Fruit fly (Drosophila melanogaster): ENCODE measurements around the gene BBS8.

BBS8 gene

DNA sequence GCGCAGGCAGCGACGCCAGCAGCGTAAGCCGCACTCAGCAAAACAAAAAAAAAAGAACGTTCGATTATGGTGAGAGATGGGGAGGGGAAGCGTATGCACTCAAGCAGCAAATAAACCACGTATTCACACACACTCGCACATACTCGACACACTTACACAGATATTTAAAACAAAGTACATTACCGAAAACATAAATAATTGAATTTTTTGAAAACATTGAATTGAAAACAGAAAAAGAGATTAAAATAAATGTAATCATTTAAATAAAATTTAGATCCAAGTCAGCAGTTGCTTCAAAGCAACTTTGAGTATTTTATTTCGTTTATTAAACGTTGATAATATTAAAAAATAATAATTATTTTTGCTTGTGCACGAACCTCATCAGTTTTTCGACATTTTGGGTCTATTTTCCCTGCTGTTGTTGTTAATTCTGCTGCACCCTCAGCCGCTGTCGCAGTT, 48.4 kb downstream of the BBS8 start (continued):
- TF ChIP-seq vri (GFP tag; optimal IDR thresholded peaks at IDR 0.05) (no peak), acj6 (GFP tag; optimal IDR thresholded peaks at IDR 0.05) (peak; percentile 65), salr (GFP tag; optimal IDR thresholded peaks at IDR 0.05) (no peak), dac (GFP tag; optimal IDR thresholded peaks at IDR 0.05) (no peak), svp (GFP tag) (peak; percentile 46), OdsH (GFP tag; optimal IDR thresholded peaks at IDR 0.05) (peak; percentile 73), CG9139 (GFP tag; optimal IDR thresholded peaks at IDR 0.05) (peak; percentile 2), CG3919 (GFP tag; optimal IDR thresholded peaks at IDR 0.05) (peak; percentile 43), CG6792 (GFP tag; optimal IDR thresholded peaks at IDR 0.05) (peak; percentile 49), CG10669 (GFP tag; optimal IDR thresholded peaks at IDR 0.05) (peak; percentile 45), spab (GFP tag; optimal IDR thresholded peaks at IDR 0.05) (no peak), Eip93F (GFP tag; optimal IDR thresholded peaks at IDR 0.05) (no peak), ss (GFP tag; optimal IDR thresholded peaks at IDR 0.05) (peak; percentile 48 to 69), Hr38 (GFP tag; optimal IDR thresholded peaks at IDR 0.05) (no peak), Lpt (GFP tag; optimal IDR thresholded peaks at IDR 0.05) (peak; percentile 31), dsx (GFP tag; optimal IDR thresholded peaks at IDR 0.05; ENCODE audit: poor library complexity, severe bottlenecking) (peak; percentile 43), CG3032 (tag; optimal IDR thresholded peaks at IDR 0.05) (peak; percentile 44), eg (GFP tag; IDR thresholded peaks at IDR 0.05) (peak; percentile 79), CG10631 (GFP tag; optimal IDR thresholded peaks at IDR 0.05) (peak; percentile 62), CG4318 (GFP tag; optimal IDR thresholded peaks at IDR 0.05) (peak; percentile 7), cyc (GFP tag; optimal IDR thresholded peaks at IDR 0.05) (peak; percentile 2), net (GFP tag; optimal IDR thresholded peaks at IDR 0.05) (peak; percentile 41), CG7368 (GFP tag; optimal IDR thresholded peaks at IDR 0.05) (peak; percentile 16), CG16779 (tag; optimal IDR thresholded peaks at IDR 0.05) (peak; percentile 54), CG8319 (GFP tag; optimal IDR thresholded peaks at IDR 0.05) (peak; percentile 29), Blimp-1 (GFP tag; optimal IDR thresholded peaks at IDR 0.05) (peak; percentile 49), CG6163 (GFP tag; IDR thresholded peaks at IDR 0.05) (peak; percentile 81; the same call in 2 of the 3 replicates), fkh (GFP tag; optimal IDR thresholded peaks at IDR 0.05) (no peak), CG6276 (GFP tag; optimal IDR thresholded peaks at IDR 0.05) (peak; percentile 65), CG32006 (GFP tag; optimal IDR thresholded peaks at IDR 0.05) (peak; percentile 66), Sox102F (GFP tag; optimal IDR thresholded peaks at IDR 0.05) (peak; percentile 25), Sox15 (GFP tag; optimal IDR thresholded peaks at IDR 0.05) (peak; percentile 33), fd59A (GFP tag; optimal IDR thresholded peaks at IDR 0.05) (peak; percentile 36), Met (GFP tag; optimal IDR thresholded peaks at IDR 0.05) (peak; percentile 46), Ets21C (GFP tag; optimal IDR thresholded peaks at IDR 0.05) (no peak), CG31627 (GFP tag; optimal IDR thresholded peaks at IDR 0.05) (no peak), CG11902 (GFP tag; optimal IDR thresholded peaks at IDR 0.05) (no peak), CG15336 (GFP tag; IDR thresholded peaks at IDR 0.05) (no peak), Sox14 (GFP tag; optimal IDR thresholded peaks at IDR 0.05) (no peak), lz (GFP tag; optimal IDR thresholded peaks at IDR 0.05) (peak; percentile 13)

DNA sequence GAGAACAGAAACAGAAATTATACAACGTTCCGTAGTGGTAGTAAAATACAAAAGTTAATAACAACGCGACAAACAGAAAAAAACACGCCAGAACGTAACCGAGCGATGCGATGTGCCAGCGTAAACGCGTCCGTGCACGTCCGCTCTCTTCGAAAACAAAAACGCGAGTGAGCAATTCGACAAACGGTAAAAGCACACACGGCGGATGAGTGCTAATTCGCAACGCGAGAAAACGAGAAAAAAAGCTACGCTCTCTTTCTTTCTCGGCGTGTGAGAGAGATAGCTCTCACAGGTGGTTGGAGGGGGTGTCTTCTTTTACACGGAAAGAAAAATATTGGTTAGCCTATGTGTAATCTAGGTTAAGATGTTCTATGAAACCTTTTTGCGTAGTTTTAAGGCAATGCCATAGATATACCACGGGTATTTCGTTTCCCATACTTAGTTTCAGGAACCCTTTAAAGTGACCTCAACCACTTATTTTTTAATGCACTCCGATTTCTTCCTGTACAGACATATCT, 49.5 kb downstream of the BBS8 start, which contains the start of gene CG4297:
Gene CG4297, minus strand, starts transcription at position 128 of the 518 bp plus-strand sequence.
- TF ChIP-seq CG3032 (tag; optimal IDR thresholded peaks at IDR 0.05): peak; percentile 73
- TF ChIP-seq CG11902 (GFP tag; optimal IDR thresholded peaks at IDR 0.05): peak; percentile 69
- peak; percentile 80 for TF ChIP-seq lz (GFP tag; optimal IDR thresholded peaks at IDR 0.05)
- TF ChIP-seq Gug (GFP tag; IDR thresholded peaks at IDR 0.05): no peak
- peak; percentile 85 for TF ChIP-seq CG6276 (GFP tag; optimal IDR thresholded peaks at IDR 0.05)
- TF ChIP-seq vri (GFP tag; optimal IDR thresholded peaks at IDR 0.05): peak; percentile 69
- TF ChIP-seq CG9139 (GFP tag; optimal IDR thresholded peaks at IDR 0.05): peak; percentile 52
- TF ChIP-seq cyc (GFP tag; optimal IDR thresholded peaks at IDR 0.05): peak; percentile 73
- peak; percentile 93 for TF ChIP-seq Hr4 (GFP tag; optimal IDR thresholded peaks at IDR 0.05)
- TF ChIP-seq salr (GFP tag; optimal IDR thresholded peaks at IDR 0.05): peak; percentile 42 to 76
- TF ChIP-seq Sox102F (GFP tag; optimal IDR thresholded peaks at IDR 0.05): peak; percentile 81
- TF ChIP-seq CG8632 (GFP tag; optimal IDR thresholded peaks at IDR 0.05): peak; percentile 77
- peak; percentile 79 for TF ChIP-seq CG16779 (tag; optimal IDR thresholded peaks at IDR 0.05)
- peak; percentile 87 for TF ChIP-seq pdm3 (GFP tag; optimal IDR thresholded peaks at IDR 0.05)
- TF ChIP-seq CG6854 (GFP tag; optimal IDR thresholded peaks at IDR 0.05): peak; percentile 62
- peak; percentile 80 for TF ChIP-seq esn (GFP tag; optimal IDR thresholded peaks at IDR 0.05)
- TF ChIP-seq OdsH (GFP tag; optimal IDR thresholded peaks at IDR 0.05): peak; percentile 87
- TF ChIP-seq Sox15 (GFP tag; optimal IDR thresholded peaks at IDR 0.05): peak; percentile 71
- TF ChIP-seq ss (GFP tag; optimal IDR thresholded peaks at IDR 0.05): peak; percentile 62 to 75
- TF ChIP-seq topi (GFP tag; optimal IDR thresholded peaks at IDR 0.05): peak; percentile 79
- TF ChIP-seq CG8319 (GFP tag; optimal IDR thresholded peaks at IDR 0.05): peak; percentile 75
- TF ChIP-seq net (GFP tag; optimal IDR thresholded peaks at IDR 0.05): peak; percentile 87
- TF ChIP-seq Hr39 (GFP tag; optimal IDR thresholded peaks at IDR 0.05): peak; percentile 80
- no peak for TF ChIP-seq CG11294 (GFP tag; IDR thresholded peaks at IDR 0.05)

Measured in whole organism, prepupa.